Worm (Caenorhabditis elegans) whole organism, L4 larva: Measurements from ENCODE around the gene fil-1.
A peak's percentile ranks its signal among the peaks of the same experiment; 100 is the strongest.

Source experiments
- D1046.2 ChIP-seq: fragments of 200-800 bp; sonication (Bioruptor generic); IDR thresholded peaks from 2 replicates; pipeline ENCODE4 v1.3.6; 2022; ENCODE audit warnings: missing genetic modification characterization, missing compliant biosample characterization
- F26F4.8 ChIP-seq: fragments of 200-800 bp; sonication (Bioruptor generic); conservative IDR thresholded peaks from 2 replicates; pipeline ENCODE4 v1.3.6; 2022; ENCODE audit warnings: missing genetic modification characterization, missing compliant biosample characterization
- F37D6.2 ChIP-seq: sonication (generic microtip); optimal IDR thresholded peaks from 2 replicates; lab custom pipeline; 2016; ENCODE audit warnings: mild to moderate bottlenecking, missing genetic modification characterization, missing compliant biosample characterization
- F44E2.7 ChIP-seq: fragments of 200-800 bp; sonication (Bioruptor generic); IDR thresholded peaks from 2 replicates; pipeline ENCODE4 v2.1.2; 2022; ENCODE audit warnings: missing genetic modification characterization, missing compliant biosample characterization
- T20F7.1 ChIP-seq: fragments of 200-800 bp; sonication (Bioruptor generic); optimal IDR thresholded peaks from 2 replicates; lab custom pipeline; 2018; ENCODE audit warnings: mild to moderate bottlenecking, missing genetic modification characterization, missing compliant biosample characterization
- Y48G9A.11 ChIP-seq: fragments of 200-800 bp; sonication (Bioruptor generic); IDR thresholded peaks from 2 replicates; pipeline ENCODE4 v1.3.6; 2022; ENCODE audit warnings: missing genetic modification reagents, missing genetic modification characterization, missing compliant biosample characterization
- Y5F2A.4 ChIP-seq: fragments of 200-800 bp; sonication (Bioruptor generic); optimal IDR thresholded peaks from 2 replicates; lab custom pipeline; 2018; ENCODE audit warnings: mild to moderate bottlenecking, missing genetic modification characterization, missing compliant biosample characterization
- arid-1 ChIP-seq: fragments of 200-800 bp; sonication (Bioruptor generic); conservative IDR thresholded peaks from 2 replicates; pipeline ENCODE4 v1.3.6; 2022; ENCODE audit warnings: missing genetic modification reagents, missing genetic modification characterization, missing compliant biosample characterization
- ceh-32 ChIP-seq: sonication (generic microtip); optimal IDR thresholded peaks from 2 replicates; lab custom pipeline; 2016; ENCODE audit warnings: mild to moderate bottlenecking, missing genetic modification characterization, missing compliant biosample characterization; ENCODE audit not compliant: poor library complexity
- ceh-44 ChIP-seq: fragments of 200-800 bp; sonication (Bioruptor generic); IDR thresholded peaks from 2 replicates; pipeline ENCODE4 v1.3.6; 2022; ENCODE audit warnings: missing genetic modification reagents, missing genetic modification characterization, missing compliant biosample characterization
- ces-1 ChIP-seq: fragments of 150-350 bp; sonication (generic microtip); optimal IDR thresholded peaks from 4 replicates; lab custom pipeline; 2014; ENCODE audit warnings: missing biosample characterization, missing genetic modification reagents, missing genetic modification characterization
- ctbp-1 ChIP-seq: fragments of 200-800 bp; sonication (Bioruptor generic); IDR thresholded peaks from 2 replicates; pipeline ENCODE4 v1.3.6; 2022; ENCODE audit warnings: missing genetic modification reagents, missing genetic modification characterization, missing compliant biosample characterization
- dmd-6 ChIP-seq: fragments of 200-800 bp; sonication (Bioruptor generic); IDR thresholded peaks from 2 replicates; pipeline ENCODE4 v1.3.6; 2022; ENCODE audit warnings: missing genetic modification reagents, missing genetic modification characterization, missing compliant biosample characterization
- dmd-8 ChIP-seq: fragments of 200-800 bp; sonication (Bioruptor generic); IDR thresholded peaks from 2 replicates; pipeline ENCODE4 v1.3.6; 2022; ENCODE audit warnings: missing genetic modification characterization, missing compliant biosample characterization
- dpl-1 ChIP-seq: fragments of 150-350 bp; optimal IDR thresholded peaks from 2 replicates; lab custom pipeline; 2014; ENCODE audit warnings: missing biosample characterization, missing genetic modification reagents, missing genetic modification characterization
- duxl-1 ChIP-seq: sonication (generic microtip); optimal IDR thresholded peaks from 2 replicates; lab custom pipeline; 2016; ENCODE audit warnings: mild to moderate bottlenecking, missing genetic modification characterization, moderate library complexity, missing compliant biosample characterization; ENCODE audit not compliant: poor library complexity
- egl-43 ChIP-seq: fragments of 200-800 bp; sonication (Bioruptor generic); IDR thresholded peaks from 2 replicates; pipeline ENCODE4 v1.3.6; 2022; ENCODE audit warnings: missing genetic modification reagents, missing genetic modification characterization, missing compliant biosample characterization
- fkh-10 ChIP-seq: fragments of 150-350 bp; optimal IDR thresholded peaks from 2 replicates; lab custom pipeline; 2014; ENCODE audit warnings: missing biosample characterization, missing genetic modification reagents, missing genetic modification characterization
- gei-8 ChIP-seq: fragments of 200-800 bp; sonication (Bioruptor generic); optimal IDR thresholded peaks from 2 replicates; lab custom pipeline; 2018; ENCODE audit warnings: mild to moderate bottlenecking, missing genetic modification characterization, missing compliant biosample characterization
- lin-15B ChIP-seq: fragments of 150-350 bp; sonication (generic microtip); optimal IDR thresholded peaks from 3 replicates; lab custom pipeline; 2014; ENCODE audit warnings: missing biosample characterization, missing genetic modification characterization
- lir-3 ChIP-seq: sonication (generic microtip); optimal IDR thresholded peaks from 2 replicates; lab custom pipeline; 2016; ENCODE audit warnings: mild to moderate bottlenecking, missing genetic modification characterization, missing compliant biosample characterization
- lsy-2 ChIP-seq, 2 experiments: fragments of 150-350 bp in 1 of 2; sonication (generic microtip) in 1 of 2; optimal IDR thresholded peaks; 2 replicates each; lab custom pipeline; 2014 to 2017; ENCODE audit warnings: missing biosample characterization in 2 of 2, missing genetic modification characterization in 2 of 2
- madf-9 ChIP-seq: fragments of 200-800 bp; sonication (Bioruptor generic); conservative IDR thresholded peaks from 2 replicates; pipeline ENCODE4 v1.3.6; 2022; ENCODE audit warnings: missing genetic modification reagents, missing genetic modification characterization, missing compliant biosample characterization
- mdl-1 ChIP-seq, 2 experiments: fragments of 150-350 bp in 1 of 2; sonication (generic microtip) in 1 of 2; optimal IDR thresholded peaks; 2 replicates each; lab custom pipeline; 2014 to 2017; ENCODE audit warnings: missing biosample characterization in 2 of 2, missing genetic modification characterization in 2 of 2
- mep-1 ChIP-seq: fragments of 150-350 bp; sonication (generic microtip); optimal IDR thresholded peaks from 3 replicates; lab custom pipeline; 2014; ENCODE audit warnings: missing biosample characterization, missing genetic modification characterization
- mes-2 ChIP-seq: sonication (generic microtip); optimal IDR thresholded peaks from 2 replicates; lab custom pipeline; 2016; ENCODE audit warnings: missing genotype, mild to moderate bottlenecking, missing genetic modification characterization, missing compliant biosample characterization; ENCODE audit not compliant: poor library complexity, severe bottlenecking
- mxl-2 ChIP-seq: fragments of 200-800 bp; sonication (Bioruptor generic); conservative IDR thresholded peaks from 2 replicates; pipeline ENCODE4 v1.3.6; 2022; ENCODE audit warnings: missing genetic modification reagents, missing genetic modification characterization, missing compliant biosample characterization
- nhr-102 ChIP-seq: sonication (generic microtip); optimal IDR thresholded peaks from 2 replicates; lab custom pipeline; 2016; ENCODE audit warnings: mild to moderate bottlenecking, missing genetic modification characterization, moderate library complexity, missing compliant biosample characterization
- nhr-111 ChIP-seq: fragments of 200-800 bp; sonication (Bioruptor generic); optimal IDR thresholded peaks from 2 replicates; lab custom pipeline; 2018; ENCODE audit warnings: mild to moderate bottlenecking, missing genetic modification characterization, missing compliant biosample characterization
- nhr-28 ChIP-seq: fragments of 150-350 bp; optimal IDR thresholded peaks from 2 replicates; lab custom pipeline; 2014; ENCODE audit warnings: missing biosample characterization, missing genetic modification characterization
- nhr-42 ChIP-seq: fragments of 200-800 bp; sonication (Bioruptor generic); IDR thresholded peaks from 2 replicates; pipeline ENCODE4 v1.3.6; 2022; ENCODE audit warnings: missing genetic modification characterization, missing compliant biosample characterization
- nhr-48 ChIP-seq: sonication (generic microtip); optimal IDR thresholded peaks from 2 replicates; lab custom pipeline; 2016; ENCODE audit warnings: mild to moderate bottlenecking, missing genetic modification characterization, missing compliant biosample characterization
- nhr-77 ChIP-seq: fragments of 150-350 bp; optimal IDR thresholded peaks from 2 replicates; lab custom pipeline; 2014; ENCODE audit warnings: missing biosample characterization, missing genetic modification characterization
- php-3 ChIP-seq: fragments of 200-800 bp; sonication (Bioruptor generic); IDR thresholded peaks from 2 replicates; pipeline ENCODE4 v1.3.6; 2022; ENCODE audit warnings: missing genetic modification reagents, missing genetic modification characterization, missing compliant biosample characterization
- set-16 ChIP-seq: fragments of 200-800 bp; sonication (Bioruptor generic); IDR thresholded peaks from 2 replicates; pipeline ENCODE4 v1.3.6; 2022; ENCODE audit warnings: missing genetic modification reagents, missing genetic modification characterization, missing compliant biosample characterization
- snpc-1.2 ChIP-seq: fragments of 200-800 bp; sonication (Bioruptor generic); IDR thresholded peaks from 2 replicates; pipeline ENCODE4 v1.3.6; 2022; ENCODE audit warnings: missing genetic modification reagents, missing genetic modification characterization, missing compliant biosample characterization
- spr-1 ChIP-seq: sonication (generic microtip); optimal IDR thresholded peaks from 2 replicates; lab custom pipeline; 2016; ENCODE audit warnings: mild to moderate bottlenecking, missing genetic modification characterization, missing compliant biosample characterization
- spr-3 ChIP-seq: fragments of 200-800 bp; sonication (Bioruptor generic); optimal IDR thresholded peaks from 2 replicates; lab custom pipeline; 2018; ENCODE audit warnings: mild to moderate bottlenecking, missing genetic modification characterization, missing compliant biosample characterization
- tra-1 ChIP-seq: fragments of 200-800 bp; sonication (Bioruptor generic); IDR thresholded peaks from 2 replicates; pipeline ENCODE4 v1.3.6; 2022; ENCODE audit warnings: missing genetic modification reagents, missing genetic modification characterization, missing compliant biosample characterization
- unc-130 ChIP-seq: sonication (generic microtip); optimal IDR thresholded peaks from 2 replicates; lab custom pipeline; 2016; ENCODE audit warnings: missing genetic modification reagents, missing genetic modification characterization, missing compliant biosample characterization
- unc-39 ChIP-seq: sonication (generic microtip); optimal IDR thresholded peaks from 2 replicates; lab custom pipeline; 2017; ENCODE audit warnings: missing biosample characterization, missing genetic modification characterization
- zag-1 ChIP-seq: fragments of 150-350 bp; optimal IDR thresholded peaks from 2 replicates; lab custom pipeline; 2014; ENCODE audit warnings: missing biosample characterization, missing genetic modification characterization
- zip-11 ChIP-seq: fragments of 200-800 bp; sonication (Bioruptor generic); IDR thresholded peaks from 2 replicates; pipeline ENCODE4 v1.3.6; 2022; ENCODE audit warnings: missing genetic modification characterization, missing compliant biosample characterization
- ztf-11 ChIP-seq: fragments of 150-350 bp; optimal IDR thresholded peaks from 2 replicates; lab custom pipeline; 2014; ENCODE audit warnings: missing biosample characterization, missing genetic modification characterization

The fil-1 gene

DNA sequence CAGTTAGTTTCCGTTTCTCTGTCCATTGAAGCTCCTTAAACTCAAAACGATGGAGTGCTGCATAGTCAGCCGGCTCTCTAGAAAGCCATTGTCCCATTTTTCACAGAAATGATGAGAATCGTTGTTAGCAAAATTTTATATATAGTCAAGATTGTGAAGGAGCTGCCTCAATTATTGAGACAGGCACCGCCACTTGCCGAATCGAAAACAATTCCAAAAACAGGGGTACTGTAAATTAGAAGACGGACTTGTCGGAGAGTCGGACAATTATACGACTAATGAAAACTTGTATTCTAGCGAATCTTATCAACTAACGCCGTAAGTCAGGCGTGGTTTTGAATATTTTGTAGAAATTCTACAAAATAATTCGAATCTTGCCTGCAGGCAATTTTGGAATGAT, 26.6 kb downstream of the fil-1 start, which contains the start of gene F14H8.2 (continued):
- TF ChIP-seq dpl-1 (no peak), nhr-48 (tag; lab: Kevin White, UChicago) (no peak), ceh-44 (GFP tag; lab: Robert Waterston, UW) (no peak), nhr-111 (no peak), gei-8 (no peak), fkh-10 (GFP tag; lab: Kevin White, UChicago) (no peak)

DNA sequence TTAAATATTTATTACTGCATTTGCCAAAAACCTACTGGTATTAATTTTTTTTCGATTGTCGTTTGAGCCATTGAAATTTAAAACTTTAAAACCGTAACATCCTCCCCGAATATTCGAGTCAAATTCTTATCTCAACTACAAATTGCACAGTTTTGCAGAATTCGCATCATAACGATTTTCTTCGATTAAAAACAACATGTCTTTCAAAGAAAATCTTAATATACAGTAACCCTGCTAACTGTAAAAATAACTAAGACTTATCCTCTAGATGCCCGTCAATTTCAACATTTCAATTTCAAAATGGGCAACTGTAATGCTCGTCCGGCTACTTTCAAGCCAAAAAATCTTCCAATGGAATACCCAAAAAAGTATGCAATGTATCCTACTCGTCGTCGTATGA, 27.1 kb downstream of the fil-1 start, which contains the start of gene F14H8.5:
Gene F14H8.5, plus strand, starts transcription at position 301 of the 400 bp plus-strand sequence.
- TF ChIP-seq dpl-1 (no peak), egl-43 (GFP tag; lab: Robert Waterston, UW) (no peak), mes-2 (tag; lab: Kevin White, UChicago) (no peak), F44E2.7 (GFP tag; lab: Robert Waterston, UW) (no peak), spr-1 (no peak), mxl-2 (GFP tag; lab: Robert Waterston, UW) (no peak), mep-1 (tag; lab: Kevin White, UChicago) (no peak), nhr-42 (no peak), ctbp-1 (GFP tag; lab: Robert Waterston, UW) (no peak), madf-9 (GFP tag; lab: Robert Waterston, UW) (no peak)

DNA sequence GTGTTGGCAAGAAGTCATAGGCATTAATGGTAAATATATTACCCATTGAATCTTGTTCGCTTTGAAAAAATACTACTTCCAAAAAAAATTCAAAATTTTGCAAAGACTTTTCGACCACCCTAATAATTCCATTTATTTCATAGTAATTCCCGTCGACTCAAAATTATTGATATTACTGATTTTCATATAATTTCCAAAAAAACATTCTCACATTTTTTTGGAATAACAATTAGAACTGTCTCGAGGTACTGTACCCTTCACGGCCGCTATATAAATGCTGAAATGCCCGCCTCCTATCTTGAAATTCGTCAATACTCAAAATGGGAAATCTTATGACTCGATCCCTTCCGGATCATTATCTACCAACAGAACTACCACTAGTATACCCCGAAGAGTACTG, 29.9 kb downstream of the fil-1 start, which contains the start of gene F14H8.4:
Gene F14H8.4, plus strand, starts transcription at position 301 of the 400 bp plus-strand sequence.
- no peak for TF ChIP-seq zip-11 (GFP tag; lab: Robert Waterston, UW)
- TF ChIP-seq mxl-2 (GFP tag; lab: Robert Waterston, UW), result no peak
- no peak for TF ChIP-seq T20F7.1 (GFP tag; lab: Kevin White, UChicago)
- no peak for TF ChIP-seq egl-43 (GFP tag; lab: Robert Waterston, UW)
- TF ChIP-seq madf-9 (GFP tag; lab: Robert Waterston, UW), result no peak
- no peak for TF ChIP-seq spr-3
- no peak for TF ChIP-seq ces-1 (GFP tag; lab: Kevin White, UChicago)
- no peak for TF ChIP-seq set-16 (GFP tag; lab: Robert Waterston, UW)
- no peak for TF ChIP-seq lsy-2 (tag; optimal IDR thresholded peaks at IDR 0.05; lab: Kevin White, UChicago)
- no peak for TF ChIP-seq nhr-42
- TF ChIP-seq ztf-11 (tag; lab: Kevin White, UChicago), result no peak
- TF ChIP-seq ceh-44 (GFP tag; lab: Robert Waterston, UW), result no peak
- no peak for TF ChIP-seq zag-1 (tag; lab: Kevin White, UChicago)
- TF ChIP-seq F37D6.2, result no peak
- TF ChIP-seq unc-39, result no peak
- no peak for TF ChIP-seq dmd-6 (GFP tag; lab: Robert Waterston, UW)
- no peak for TF ChIP-seq dmd-8 (GFP tag; lab: Robert Waterston, UW)
- TF ChIP-seq nhr-102 (tag; lab: Kevin White, UChicago), result no peak
- TF ChIP-seq Y5F2A.4 (GFP tag; lab: Kevin White, UChicago), result no peak

DNA sequence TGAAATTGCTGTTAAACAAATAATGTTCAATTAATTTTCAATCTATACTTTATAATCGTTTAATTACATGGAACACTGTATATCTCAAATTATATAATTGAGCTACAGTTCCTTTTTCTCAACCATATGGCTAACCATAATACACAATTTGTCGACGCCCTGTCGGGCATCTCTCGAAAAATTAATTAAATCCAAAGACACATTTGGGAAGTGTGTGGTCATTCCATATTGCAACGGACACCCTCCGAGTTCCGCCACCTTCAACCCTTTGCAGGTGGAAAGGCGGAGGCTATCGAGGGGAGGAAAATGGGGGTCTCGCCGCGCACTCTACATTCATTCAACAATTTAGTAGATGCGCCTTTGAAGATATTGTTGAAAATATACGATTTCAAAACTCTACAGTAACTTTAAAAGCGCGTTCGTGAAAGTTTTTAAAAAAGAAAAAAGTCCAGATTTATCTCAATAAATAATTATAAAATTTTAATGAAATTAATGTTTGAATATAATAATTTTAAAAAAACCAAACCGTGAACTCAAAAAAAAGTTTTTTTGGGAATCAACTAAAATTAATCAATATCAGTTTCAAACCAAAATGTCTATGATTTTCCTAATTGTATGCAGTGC, 35.4 kb downstream of the fil-1 start, which contains the start of gene F14H8.8:
Gene F14H8.8, plus strand, starts transcription at position 574 of the 624 bp plus-strand sequence.
- TF ChIP-seq lin-15B (tag; lab: Kevin White, UChicago), result no peak
- TF ChIP-seq Y48G9A.11, result peak; percentile 49; the same call in 1 of the 2 replicates
- no peak for TF ChIP-seq F26F4.8 (GFP tag; lab: Robert Waterston, UW)
- peak; percentile 9 for TF ChIP-seq duxl-1 (tag; lab: Kevin White, UChicago)
- TF ChIP-seq php-3 (GFP tag; lab: Robert Waterston, UW), result no peak
- peak; percentile 31; the same call in 1 of the 2 replicates for TF ChIP-seq arid-1 (GFP tag; lab: Robert Waterston, UW)
- TF ChIP-seq nhr-102 (tag; lab: Kevin White, UChicago), result no peak
- TF ChIP-seq nhr-28 (tag; lab: Kevin White, UChicago), result no peak
- TF ChIP-seq lir-3, result no peak
- TF ChIP-seq D1046.2, result no peak
- no peak for TF ChIP-seq mdl-1 (tag; optimal IDR thresholded peaks at IDR 0.05; lab: Kevin White, UChicago)
- TF ChIP-seq tra-1 (GFP tag; lab: Robert Waterston, UW), result no peak
- TF ChIP-seq snpc-1.2 (GFP tag; lab: Robert Waterston, UW), result peak; percentile 77
- no peak for TF ChIP-seq set-16 (GFP tag; lab: Robert Waterston, UW)
- TF ChIP-seq egl-43 (GFP tag; lab: Robert Waterston, UW), result 0 out of 2 replicates have a peak, but pooled peaks have one; percentile 39
- peak; percentile 36 for TF ChIP-seq unc-130 (GFP tag; lab: Kevin White, UChicago)
- no peak for TF ChIP-seq T20F7.1 (GFP tag; lab: Kevin White, UChicago)
- TF ChIP-seq ceh-32 (tag; lab: Kevin White, UChicago), result no peak
- TF ChIP-seq nhr-77 (tag; lab: Kevin White, UChicago), result no peak
- no peak for TF ChIP-seq ceh-44 (GFP tag; lab: Robert Waterston, UW)
- no peak for TF ChIP-seq spr-3
